Fruit fly (Drosophila melanogaster) whole organism, wandering third instar larva: Measurements from ENCODE around the gene CG32440.
A peak's percentile ranks its signal among the peaks of the same experiment; 100 is the strongest.

Experiments used
- Abd-B ChIP-seq: fragments of >200 bp; optimal IDR thresholded peaks from 2 replicates; lab custom pipeline; 2017; ENCODE audit warnings: missing biosample characterization, missing genetic modification characterization
- CG32264 ChIP-seq: fragments of 200-800 bp; sonication (Bioruptor generic); optimal IDR thresholded peaks from 2 replicates; lab custom pipeline; 2016; ENCODE audit warnings: missing biosample characterization, missing genetic modification characterization
- CG9705 ChIP-seq: fragments of 200-800 bp; sonication (Bioruptor generic); optimal IDR thresholded peaks from 2 replicates; lab custom pipeline; 2018; ENCODE audit warnings: missing biosample characterization, mild to moderate bottlenecking, missing genetic modification characterization
- CrebA ChIP-seq: fragments of 200-800 bp; sonication (Bioruptor generic); optimal IDR thresholded peaks from 2 replicates; lab custom pipeline; 2016; ENCODE audit warnings: missing biosample characterization, mild to moderate bottlenecking, missing genetic modification characterization, borderline replicate concordance
- Dfd ChIP-seq: fragments of >200 bp; optimal IDR thresholded peaks from 2 replicates; lab custom pipeline; 2017; ENCODE audit warnings: missing biosample characterization, missing genetic modification characterization
- Dif ChIP-seq: fragments of 200-275, 200-300 bp; sonication (Bioruptor generic); optimal IDR thresholded peaks from 2 replicates; lab custom pipeline; 2018; ENCODE audit warnings: missing biosample characterization, missing genetic modification characterization; ENCODE audit not compliant: partially characterized antibody
- GATAd ChIP-seq: sonication (Bioruptor generic); optimal IDR thresholded peaks from 2 replicates; lab custom pipeline; 2016; ENCODE audit warnings: missing biosample characterization, missing genetic modification characterization
- HLH106 ChIP-seq: fragments of 200-800 bp; optimal IDR thresholded peaks from 3 replicates; lab custom pipeline; 2019; ENCODE audit warnings: missing biosample characterization, mild to moderate bottlenecking, missing genetic modification characterization, moderate library complexity
- Hnf4 ChIP-seq: fragments of 200-800 bp; sonication (Bioruptor generic); optimal IDR thresholded peaks from 2 replicates; lab custom pipeline; 2016; ENCODE audit warnings: missing biosample characterization, mild to moderate bottlenecking, missing genetic modification characterization
- Hr78 ChIP-seq: fragments of >200 bp; optimal IDR thresholded peaks from 2 replicates; lab custom pipeline; 2017; ENCODE audit warnings: missing biosample characterization, missing genetic modification characterization
- Hr83 ChIP-seq: fragments of 200-300 bp; sonication (Bioruptor generic); optimal IDR thresholded peaks from 2 replicates; lab custom pipeline; 2016; ENCODE audit warnings: missing biosample characterization, mild to moderate bottlenecking, missing genetic modification characterization, moderate library complexity; ENCODE audit not compliant: poor library complexity, severe bottlenecking
- Jra ChIP-seq: sonication (Bioruptor generic); optimal IDR thresholded peaks from 2 replicates; lab custom pipeline; 2016; ENCODE audit warnings: missing biosample characterization, missing genetic modification characterization
- Myc ChIP-seq: fragments of >200 bp; optimal IDR thresholded peaks from 2 replicates; lab custom pipeline; 2017
- N ChIP-seq: fragments of >200 bp; optimal IDR thresholded peaks from 2 replicates; lab custom pipeline; 2018; ENCODE audit warnings: missing biosample characterization, missing external identifiers, missing genetic modification characterization
- OdsH ChIP-seq: fragments of 200-800 bp; sonication (Bioruptor generic); optimal IDR thresholded peaks from 2 replicates; lab custom pipeline; 2016; ENCODE audit warnings: missing biosample characterization, mild to moderate bottlenecking, missing genetic modification characterization
- Rel ChIP-seq, 2 experiments: fragments of 200-800 bp; sonication (Bioruptor generic) in 1 of 2; optimal IDR thresholded peaks; 2 replicates in 1 of 2; 3 replicates in 1 of 2; lab custom pipeline; 2016 to 2019; ENCODE audit warnings: mild to moderate bottlenecking in 2 of 2, missing biosample characterization in 2 of 2, missing genetic modification characterization in 2 of 2, moderate library complexity in 1 of 2
- br ChIP-seq: fragments of 200-800 bp; sonication (Bioruptor generic); optimal IDR thresholded peaks from 2 replicates; lab custom pipeline; 2016; ENCODE audit warnings: missing biosample characterization, missing genetic modification characterization
- brk ChIP-seq: fragments of 200-800 bp; sonication (Bioruptor generic); optimal IDR thresholded peaks from 2 replicates; lab custom pipeline; 2016; ENCODE audit warnings: missing biosample characterization, mild to moderate bottlenecking, missing genetic modification characterization
- dl ChIP-seq, 2 experiments: fragments of 175-275, 200-275 bp in 1 of 2; fragments of 200-275 bp in 1 of 2; sonication (Bioruptor generic); optimal IDR thresholded peaks; lab custom pipeline; 2018; ENCODE audit warnings: mild to moderate bottlenecking in 2 of 2, missing biosample characterization in 2 of 2, missing genetic modification characterization in 2 of 2, moderate library complexity in 2 of 2; ENCODE audit not compliant: partially characterized antibody in 2 of 2, insufficient read depth in 1 of 2
- dmrt93B ChIP-seq: fragments of 200-800 bp; sonication (Bioruptor generic); optimal IDR thresholded peaks from 2 replicates; lab custom pipeline; 2018; ENCODE audit warnings: missing biosample characterization, mild to moderate bottlenecking, missing genetic modification characterization
- dsf ChIP-seq: sonication (Bioruptor generic); optimal IDR thresholded peaks from 2 replicates; lab custom pipeline; 2016; ENCODE audit warnings: missing biosample characterization, missing genetic modification characterization, borderline replicate concordance
- ey ChIP-seq: fragments of 200-800 bp; sonication (Bioruptor generic); optimal IDR thresholded peaks from 2 replicates; lab custom pipeline; 2016; ENCODE audit warnings: missing biosample characterization, missing genetic modification characterization
- foxo ChIP-seq, 2 experiments: fragments of 200-800 bp; sonication (Bioruptor generic); optimal IDR thresholded peaks; 2 replicates in 1 of 2; 3 replicates in 1 of 2; lab custom pipeline; 2016 to 2017; ENCODE audit warnings: missing biosample characterization in 2 of 2, missing genetic modification characterization in 2 of 2
- fru ChIP-seq: fragments of 200-800 bp; sonication (Bioruptor generic); optimal IDR thresholded peaks from 3 replicates; lab custom pipeline; 2016; ENCODE audit warnings: missing biosample characterization, mild to moderate bottlenecking, missing genetic modification characterization
- h ChIP-seq: fragments of 200-800 bp; sonication (Bioruptor generic); optimal IDR thresholded peaks from 3 replicates; lab custom pipeline; 2016; ENCODE audit warnings: missing biosample characterization, mild to moderate bottlenecking, missing genetic modification characterization
- jim ChIP-seq: fragments of 175-275, 200-325 bp; sonication (Bioruptor generic); optimal IDR thresholded peaks from 2 replicates; lab custom pipeline; 2016; ENCODE audit warnings: missing biosample characterization, mild to moderate bottlenecking, missing genetic modification characterization
- lola ChIP-seq: fragments of >200 bp; optimal IDR thresholded peaks from 2 replicates; lab custom pipeline; 2017; ENCODE audit warnings: missing biosample characterization, missing genetic modification characterization
- pan ChIP-seq: fragments of >200 bp; optimal IDR thresholded peaks from 2 replicates; lab custom pipeline; 2017
- rgr ChIP-seq: fragments of 200-800 bp; sonication (Bioruptor generic); optimal IDR thresholded peaks from 3 replicates; lab custom pipeline; 2016; ENCODE audit warnings: missing biosample characterization, mild to moderate bottlenecking, missing genetic modification characterization
- sage ChIP-seq: fragments of 200-800 bp; sonication (Bioruptor generic); optimal IDR thresholded peaks from 2 replicates; lab custom pipeline; 2016; ENCODE audit warnings: missing biosample characterization, mild to moderate bottlenecking, missing genetic modification characterization
- tai ChIP-seq: sonication (Bioruptor generic); optimal IDR thresholded peaks from 2 replicates; lab custom pipeline; 2016; ENCODE audit warnings: missing biosample characterization, missing genetic modification characterization
- usp ChIP-seq: fragments of >200 bp; optimal IDR thresholded peaks from 2 replicates; lab custom pipeline; 2017; ENCODE audit warnings: missing biosample characterization, missing genetic modification characterization
- woc ChIP-seq: sonication (Bioruptor generic); optimal IDR thresholded peaks from 2 replicates; lab custom pipeline; 2016; ENCODE audit warnings: missing biosample characterization, mild to moderate bottlenecking, missing genetic modification characterization

The CG32440 gene

DNA sequence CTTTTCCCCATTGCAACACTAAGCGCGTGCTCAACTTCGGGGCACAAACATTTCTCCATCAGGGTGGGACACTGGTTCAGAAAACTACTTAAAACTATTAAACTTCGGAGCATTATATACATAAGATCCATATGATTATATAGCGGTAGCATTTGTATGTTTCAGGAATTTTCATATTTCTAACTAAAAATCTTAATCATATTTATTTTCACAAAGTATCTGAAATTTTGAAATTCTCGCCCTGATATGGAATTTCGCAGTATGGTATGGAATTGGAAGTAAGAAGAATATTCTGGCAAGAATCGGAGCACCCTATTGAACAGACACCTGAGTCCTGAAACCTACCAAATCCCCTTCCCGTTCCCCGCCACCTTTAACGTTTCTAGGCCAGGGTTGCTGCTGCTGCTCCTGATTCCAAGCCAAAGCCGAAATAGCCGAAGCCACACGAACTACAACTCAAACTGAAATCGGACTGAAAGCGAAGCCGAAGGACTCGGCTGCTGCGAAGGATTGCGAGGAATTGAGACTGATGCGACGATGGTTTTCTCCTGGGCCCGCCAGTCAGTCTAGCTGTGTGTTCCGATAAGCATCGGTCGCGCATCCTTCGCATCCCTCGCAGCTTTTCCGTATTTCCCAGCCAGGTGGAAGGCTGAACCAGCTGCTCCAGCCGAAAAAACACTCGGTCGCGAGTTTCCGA, 38.0 kb upstream of the CG32440 start:
- TF ChIP-seq Hr83 (GFP tag; lab: Kevin White, UChicago) (no peak), Jra (GFP tag; lab: Kevin White, UChicago) (no peak), sage (GFP tag; lab: Kevin White, UChicago) (no peak), CG9705 (GFP tag; lab: Kevin White, UChicago) (no peak), Dif (GFP tag; lab: Kevin White, UChicago) (no peak), Dfd (GFP tag; lab: Kevin White, UChicago) (no peak), ey (peak; percentile 38), jim (no peak), lola (GFP tag; lab: Kevin White, UChicago) (no peak), usp (no peak), fru (peak; percentile 28), HLH106 (tag; lab: Kevin White, UChicago) (peak; percentile 28), Abd-B (no peak), pan (no peak), br (GFP tag; lab: Kevin White, UChicago) (peak; percentile 5), woc (GFP tag; lab: Kevin White, UChicago) (no peak), N (GFP tag; lab: Kevin White, UChicago) (no peak), OdsH (GFP tag; lab: Kevin White, UChicago) (peak; percentile 6), GATAd (GFP tag; lab: Kevin White, UChicago) (no peak), CG32264 (GFP tag; lab: Kevin White, UChicago) (no peak), foxo (GFP tag; optimal IDR thresholded peaks at IDR 0.05; lab: Kevin White, UChicago) (peak in 1 of 2 experiments; percentile 25), CrebA (GFP tag; lab: Kevin White, UChicago) (no peak), dsf (GFP tag; lab: Kevin White, UChicago) (no peak), Hr78 (GFP tag; lab: Kevin White, UChicago) (no peak), rgr (GFP tag; lab: Kevin White, UChicago) (no peak), brk (GFP tag; lab: Kevin White, UChicago) (no peak), dmrt93B (GFP tag; lab: Kevin White, UChicago) (no peak)

DNA sequence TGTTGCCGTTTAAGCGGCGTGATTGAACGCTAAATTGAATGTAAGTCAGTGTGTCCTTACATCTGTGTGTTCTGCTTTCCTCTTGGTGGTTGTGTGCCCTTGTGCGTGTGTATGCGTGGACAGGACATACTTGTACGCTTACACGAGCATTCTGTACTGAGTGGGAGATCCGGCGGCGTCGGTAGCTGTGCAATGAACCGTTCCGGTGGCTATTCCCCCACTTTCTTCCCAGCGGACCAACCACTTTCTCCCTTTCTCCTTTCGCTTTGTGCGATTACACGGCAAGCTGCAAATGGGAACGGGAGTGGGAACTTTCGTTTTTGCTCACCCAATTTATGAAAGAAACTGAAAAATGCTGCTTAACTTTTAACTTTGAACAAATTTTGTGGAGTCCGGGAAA, 35.3 kb upstream of the CG32440 start:
- TF ChIP-seq dl (GFP tag; optimal IDR thresholded peaks at IDR 0.05; lab: Kevin White, UChicago; ENCODE audit: insufficient read depth in 1 of 2, partially characterized antibody in 2 of 2) = no peak
- no peak for TF ChIP-seq tai (GFP tag; lab: Kevin White, UChicago)
- no peak for TF ChIP-seq h (GFP tag; lab: Kevin White, UChicago)
- TF ChIP-seq Dfd (GFP tag; lab: Kevin White, UChicago) = no peak
- no peak for TF ChIP-seq foxo (GFP tag; optimal IDR thresholded peaks at IDR 0.05; lab: Kevin White, UChicago)
- no peak for TF ChIP-seq Dif (GFP tag; lab: Kevin White, UChicago)
- no peak for TF ChIP-seq HLH106 (tag; lab: Kevin White, UChicago)
- no peak for TF ChIP-seq Hnf4 (GFP tag; lab: Kevin White, UChicago)

- TF ChIP-seq Myc (lab: Kevin White, UChicago) = peak; percentile 84
- no peak for TF ChIP-seq rgr (GFP tag; lab: Kevin White, UChicago)
- no peak for TF ChIP-seq Jra (GFP tag; lab: Kevin White, UChicago)
These were observed 24.9 kb upstream of the CG32440 start, which contains the start of gene Tsr1 for dm6 chr3L:21334999-21335631. Tsr1 (plus strand) TSS chr3L:21335215.

dm6 chr3L:21342592-21342991, 17.4 kb upstream of the CG32440 start:
- TF ChIP-seq CrebA (GFP tag; lab: Kevin White, UChicago) (no peak), dsf (GFP tag; lab: Kevin White, UChicago) (no peak), Rel (GFP tag; optimal IDR thresholded peaks at IDR 0.05; lab: Kevin White, UChicago) (no peak), Rel (tag; optimal IDR thresholded peaks at IDR 0.05; lab: Kevin White, UChicago) (peak; percentile 17)
